Fruit fly (Drosophila melanogaster) whole organism, embryonic: ENCODE measurements around the gene ClpX.

Experiments
- CG10654 ChIP-seq: fragments of 200-800 bp; sonication (Bioruptor generic); optimal IDR thresholded peaks from 2 replicates; lab custom pipeline; 2016; ENCODE audit warnings: missing biosample characterization, missing genetic modification characterization
- CG11093 ChIP-seq: fragments of 200-800 bp; sonication (Bioruptor generic); IDR thresholded peaks from 3 replicates; pipeline ENCODE4 v1.3.6; 2022; ENCODE audit warnings: missing biosample characterization, missing genetic modification characterization
- CG11504 ChIP-seq: fragments of 200-800 bp; sonication (Bioruptor generic); optimal IDR thresholded peaks from 3 replicates; lab custom pipeline; 2019; ENCODE audit warnings: missing biosample characterization, mild to moderate bottlenecking, missing genetic modification characterization, moderate library complexity
- CG11696 ChIP-seq: fragments of 200-800 bp; sonication (Bioruptor generic); IDR thresholded peaks from 2 replicates; pipeline ENCODE4 v1.3.6; 2022; ENCODE audit warnings: missing biosample characterization, missing genetic modification characterization
- CG1233 ChIP-seq: fragments of 200-800 bp; sonication (Bioruptor generic); optimal IDR thresholded peaks from 4 replicates; lab custom pipeline; 2018; ENCODE audit warnings: missing biosample characterization, mild to moderate bottlenecking, missing genetic modification characterization
- CG12659 ChIP-seq: fragments of 200-800 bp; sonication (Bioruptor generic); optimal IDR thresholded peaks from 3 replicates; lab custom pipeline; 2017; ENCODE audit warnings: mild to moderate bottlenecking, missing biosample characterization, missing genetic modification reagents, missing genetic modification characterization
- CG12744 ChIP-seq: fragments of 200-800 bp; sonication (Bioruptor generic); optimal IDR thresholded peaks from 2 replicates; lab custom pipeline; 2016; ENCODE audit warnings: missing biosample characterization, missing genetic modification characterization
- CG12942 ChIP-seq: fragments of 200-800 bp; sonication (Bioruptor generic); optimal IDR thresholded peaks from 3 replicates; lab custom pipeline; 2016; ENCODE audit warnings: missing biosample characterization, missing genetic modification characterization
- CG13287 ChIP-seq: fragments of 200-800 bp; sonication (Bioruptor generic); IDR thresholded peaks from 2 replicates; pipeline ENCODE4 v1.3.6; 2022; ENCODE audit warnings: missing biosample characterization, missing genetic modification characterization; ENCODE audit not compliant: partially characterized antibody
- CG14860 ChIP-seq: fragments of 200-800 bp; sonication (Bioruptor generic); IDR thresholded peaks from 3 replicates; pipeline ENCODE4 v1.3.6; 2022; ENCODE audit warnings: missing biosample characterization, missing genetic modification characterization; ENCODE audit not compliant: partially characterized antibody
- CG15011 ChIP-seq: fragments of 200-800 bp; sonication (Bioruptor generic); optimal IDR thresholded peaks from 3 replicates; lab custom pipeline; 2018; ENCODE audit warnings: missing biosample characterization, mild to moderate bottlenecking, missing genetic modification characterization
- CG15269 ChIP-seq: fragments of 200-800 bp; sonication (Bioruptor generic); optimal IDR thresholded peaks from 2 replicates; lab custom pipeline; 2018; ENCODE audit warnings: missing biosample characterization, mild to moderate bottlenecking, missing genetic modification characterization, moderate library complexity
- CG1529 ChIP-seq: fragments of 200-800 bp; sonication (Bioruptor generic); optimal IDR thresholded peaks from 3 replicates; lab custom pipeline; 2018; ENCODE audit warnings: missing biosample characterization, missing genetic modification characterization
- CG15479 ChIP-seq: fragments of 200-800 bp; sonication (Bioruptor generic); optimal IDR thresholded peaks from 3 replicates; lab custom pipeline; 2019; ENCODE audit warnings: missing biosample characterization, mild to moderate bottlenecking, missing genetic modification characterization, moderate library complexity
- CG15514 ChIP-seq: fragments of 200-800 bp; sonication (Bioruptor generic); optimal IDR thresholded peaks from 3 replicates; lab custom pipeline; 2017; ENCODE audit warnings: missing biosample characterization, missing genetic modification characterization, mild to moderate bottlenecking, moderate library complexity, missing genetic modification reagents
- CG2129 ChIP-seq: fragments of 200-800 bp; sonication (Bioruptor generic); IDR thresholded peaks from 2 replicates; pipeline ENCODE4 v1.3.6; 2022; ENCODE audit warnings: missing biosample characterization, missing genetic modification characterization; ENCODE audit not compliant: partially characterized antibody
- CG2202 ChIP-seq: fragments of 200-800 bp; sonication (Bioruptor generic); optimal IDR thresholded peaks from 2 replicates; lab custom pipeline; 2018; ENCODE audit warnings: missing biosample characterization, mild to moderate bottlenecking, missing genetic modification characterization
- CG4328 ChIP-seq: fragments of 200-800 bp; sonication (Bioruptor generic); optimal IDR thresholded peaks from 3 replicates; lab custom pipeline; 2017; ENCODE audit warnings: missing biosample characterization, missing genetic modification reagents, missing genetic modification characterization
- CG4707 ChIP-seq: fragments of 200-800 bp; sonication (Bioruptor generic); optimal IDR thresholded peaks from 2 replicates; lab custom pipeline; 2018; ENCODE audit warnings: missing biosample characterization, mild to moderate bottlenecking, missing genetic modification characterization, moderate library complexity
- CG4730 ChIP-seq: fragments of 200-800 bp; sonication (Bioruptor generic); IDR thresholded peaks from 2 replicates; pipeline ENCODE4 v1.3.6; 2022; ENCODE audit warnings: missing biosample characterization, missing genetic modification characterization
- CG6175 ChIP-seq: fragments of 200-800 bp; sonication (Bioruptor generic); IDR thresholded peaks from 3 replicates; pipeline ENCODE4 v1.3.6; 2022; ENCODE audit warnings: missing biosample characterization, missing genetic modification characterization
- CG6854 ChIP-seq: fragments of 200-800 bp; sonication (Bioruptor generic); optimal IDR thresholded peaks from 3 replicates; lab custom pipeline; 2017; ENCODE audit warnings: missing biosample characterization, mild to moderate bottlenecking, missing genetic modification characterization
- Dip3 ChIP-seq: fragments of 200-800 bp; sonication (Bioruptor generic); optimal IDR thresholded peaks from 3 replicates; lab custom pipeline; 2016; ENCODE audit warnings: missing biosample characterization, missing genetic modification characterization
- Fer2 ChIP-seq: fragments of 200-800 bp; sonication (Bioruptor generic); optimal IDR thresholded peaks from 2 replicates; lab custom pipeline; 2018; ENCODE audit warnings: missing biosample characterization, mild to moderate bottlenecking, missing genetic modification characterization, moderate library complexity
- H15 ChIP-seq: fragments of 200-800 bp; sonication (Bioruptor generic); IDR thresholded peaks from 3 replicates; pipeline ENCODE4 v1.3.6; 2022; ENCODE audit warnings: missing biosample characterization, missing genetic modification characterization
- HLH4C ChIP-seq: fragments of 200-800 bp; sonication (Bioruptor generic); IDR thresholded peaks from 3 replicates; pipeline ENCODE4 v1.3.6; 2022; ENCODE audit warnings: missing biosample characterization, missing genetic modification characterization; ENCODE audit not compliant: partially characterized antibody
- Hand ChIP-seq: fragments of 200-800 bp; sonication (Bioruptor generic); optimal IDR thresholded peaks from 2 replicates; lab custom pipeline; 2017; ENCODE audit warnings: mild to moderate bottlenecking, missing biosample characterization, missing genetic modification reagents, missing genetic modification characterization
- Lim3 ChIP-seq: fragments of 200-800 bp; sonication (Bioruptor generic); IDR thresholded peaks from 2 replicates; pipeline ENCODE4 v1.3.6; 2022; ENCODE audit warnings: missing biosample characterization, missing genetic modification characterization
- MESR4 ChIP-seq: fragments of 200-800 bp; sonication (Bioruptor generic); optimal IDR thresholded peaks from 2 replicates; lab custom pipeline; 2018; ENCODE audit warnings: missing biosample characterization, mild to moderate bottlenecking, missing genetic modification characterization, moderate library complexity
- Sox100B ChIP-seq: fragments of 200-800 bp; sonication (Bioruptor generic); optimal IDR thresholded peaks from 3 replicates; lab custom pipeline; 2018; ENCODE audit warnings: missing biosample characterization, mild to moderate bottlenecking, missing genetic modification characterization
- Trl ChIP-seq, 3 experiments: fragments of >200 bp in 2 of 3; fragments of 200-800 bp in 1 of 3; sonication (Bioruptor generic) in 1 of 3; optimal IDR thresholded peaks; 2 replicates in 1 of 3; 3 replicates in 2 of 3; lab custom pipeline; 2016 to 2017; ENCODE audit warnings: missing biosample characterization in 1 of 3, missing genetic modification characterization in 1 of 3
- Vsx1 ChIP-seq: fragments of 200-800 bp; sonication (Bioruptor generic); optimal IDR thresholded peaks from 2 replicates; lab custom pipeline; 2017; ENCODE audit warnings: missing biosample characterization, mild to moderate bottlenecking, missing genetic modification characterization, missing genetic modification reagents
- ase ChIP-seq: fragments of 200-800 bp; sonication (Bioruptor generic); IDR thresholded peaks from 3 replicates; pipeline ENCODE4 v1.3.6; 2022; ENCODE audit warnings: missing biosample characterization, missing genetic modification characterization
- cato ChIP-seq: fragments of 200-800 bp; sonication (Bioruptor generic); optimal IDR thresholded peaks from 2 replicates; lab custom pipeline; 2016; ENCODE audit warnings: missing biosample characterization, missing genetic modification characterization, borderline replicate concordance
- ci ChIP-seq: fragments of 200-800 bp; sonication (Bioruptor generic); IDR thresholded peaks from 3 replicates; pipeline ENCODE4 v1.3.6; 2022; ENCODE audit warnings: missing biosample characterization, missing genetic modification characterization
- dan ChIP-seq: fragments of 200-800 bp; sonication (Bioruptor generic); IDR thresholded peaks from 2 replicates; pipeline ENCODE4 v1.3.6; 2022; ENCODE audit warnings: missing biosample characterization, missing genetic modification characterization
- ham ChIP-seq: fragments of 200-800 bp; sonication (Bioruptor generic); IDR thresholded peaks from 2 replicates; pipeline ENCODE4 v1.3.6; 2022; ENCODE audit warnings: missing biosample characterization, missing genetic modification characterization
- maf-S ChIP-seq: fragments of 200-800 bp; sonication (Bioruptor generic); optimal IDR thresholded peaks from 2 replicates; lab custom pipeline; 2016; ENCODE audit warnings: missing biosample characterization, missing genetic modification characterization
- nerfin-2 ChIP-seq: fragments of 200-800 bp; sonication (Bioruptor generic); IDR thresholded peaks from 2 replicates; pipeline ENCODE4 v1.3.6; 2022; ENCODE audit warnings: missing biosample characterization, missing genetic modification characterization; ENCODE audit not compliant: partially characterized antibody
- pnt ChIP-seq: fragments of 200-800 bp; sonication (Bioruptor generic); optimal IDR thresholded peaks from 3 replicates; lab custom pipeline; 2016; ENCODE audit warnings: missing biosample characterization, missing genetic modification characterization
- row ChIP-seq: fragments of 200-800 bp; sonication (Bioruptor generic); IDR thresholded peaks from 3 replicates; pipeline ENCODE4 v1.3.6; 2022; ENCODE audit warnings: missing biosample characterization, missing genetic modification characterization
- slp2 ChIP-seq: fragments of 200-800 bp; sonication (Bioruptor generic); optimal IDR thresholded peaks from 2 replicates; lab custom pipeline; 2016; ENCODE audit warnings: missing biosample characterization, missing genetic modification characterization
- stc ChIP-seq: fragments of 200-800 bp; sonication (Bioruptor generic); IDR thresholded peaks from 2 replicates; pipeline ENCODE4 v1.3.6; 2022; ENCODE audit warnings: missing biosample characterization, missing genetic modification characterization
- tap ChIP-seq: fragments of 200-800 bp; optimal IDR thresholded peaks from 3 replicates; lab custom pipeline; 2019; ENCODE audit warnings: missing biosample characterization, mild to moderate bottlenecking, missing genetic modification characterization, moderate library complexity
- tna ChIP-seq: fragments of 200-800 bp; sonication (Bioruptor generic); IDR thresholded peaks from 2 replicates; pipeline ENCODE4 v1.3.6; 2022; ENCODE audit warnings: missing biosample characterization, missing genetic modification characterization; ENCODE audit not compliant: partially characterized antibody
- toy ChIP-seq: fragments of 200-800 bp; sonication (Bioruptor generic); IDR thresholded peaks from 2 replicates; pipeline ENCODE4 v1.3.6; 2022; ENCODE audit warnings: missing biosample characterization, missing genetic modification characterization
- trh ChIP-seq: fragments of 200-800 bp; sonication (Bioruptor generic); optimal IDR thresholded peaks from 2 replicates; lab custom pipeline; 2016; ENCODE audit warnings: missing biosample characterization, missing genetic modification characterization
- twi ChIP-seq: fragments of 200-800 bp; optimal IDR thresholded peaks from 2 replicates; lab custom pipeline; 2019; ENCODE audit warnings: missing biosample characterization, mild to moderate bottlenecking, missing genetic modification characterization, moderate library complexity
- tx ChIP-seq: fragments of 200-800 bp; sonication (Bioruptor generic); optimal IDR thresholded peaks from 2 replicates; lab custom pipeline; 2016; ENCODE audit warnings: missing biosample characterization, missing genetic modification characterization
- wor ChIP-seq: fragments of 200-800 bp; sonication (Bioruptor generic); IDR thresholded peaks from 2 replicates; pipeline ENCODE4 v1.3.6; 2022; ENCODE audit warnings: missing biosample characterization, missing genetic modification characterization

ClpX gene

dm6 chr3R:19890340-19890998 lies 13.0 kb downstream of the ClpX start, which contains the start of gene CG4733 (continued):
- no peak for TF ChIP-seq dan (GFP tag; lab: Robert Waterston, UW)
- TF ChIP-seq cato = no peak
- no peak for TF ChIP-seq CG11696 (GFP tag; lab: Robert Waterston, UW)
- TF ChIP-seq CG12942 = no peak
- peak in 1 of 2 experiments; percentile 49 for TF ChIP-seq Trl (optimal IDR thresholded peaks at IDR 0.05; lab: Kevin White, UChicago)
- TF ChIP-seq Trl (GFP tag; optimal IDR thresholded peaks at IDR 0.05; lab: Kevin White, UChicago) = no peak
- TF ChIP-seq CG11093 = no peak
- no peak for TF ChIP-seq CG1233 (GFP tag; lab: Kevin White, UChicago)
- no peak for TF ChIP-seq Dip3 (GFP tag; lab: Kevin White, UChicago)
- no peak for TF ChIP-seq toy (GFP tag; lab: Robert Waterston, UW)
- no peak for TF ChIP-seq ase
- peak; percentile 14 for TF ChIP-seq CG15269 (tag; lab: Kevin White, UChicago)
- no peak for TF ChIP-seq CG4328
- no peak for TF ChIP-seq CG4707 (GFP tag; lab: Kevin White, UChicago)
- TF ChIP-seq CG12744 = no peak
- TF ChIP-seq CG11504 (tag; lab: Kevin White, UChicago) = peak; percentile 24
- no peak for TF ChIP-seq ci
- no peak for TF ChIP-seq CG10654 (GFP tag; lab: Kevin White, UChicago)
- no peak for TF ChIP-seq H15
- no peak for TF ChIP-seq trh (GFP tag; lab: Kevin White, UChicago)
- TF ChIP-seq Sox100B (GFP tag; lab: Kevin White, UChicago) = peak; percentile 38
- peak; percentile 2 for TF ChIP-seq twi (tag; lab: Kevin White, UChicago)
- TF ChIP-seq Lim3 (GFP tag; lab: Robert Waterston, UW) = no peak
- TF ChIP-seq CG12659 (GFP tag; lab: Kevin White, UChicago) = peak; percentile 31
- TF ChIP-seq CG4730 (GFP tag; lab: Robert Waterston, UW) = no peak
- TF ChIP-seq CG6175 (GFP tag; lab: Robert Waterston, UW) = peak; percentile 41; the same call in 1 of the 3 replicates
- no peak for TF ChIP-seq HLH4C (GFP tag; lab: Robert Waterston, UW)
- no peak for TF ChIP-seq tna (GFP tag; lab: Robert Waterston, UW)
- TF ChIP-seq tx (GFP tag; lab: Kevin White, UChicago) = no peak
- TF ChIP-seq CG2202 (tag; lab: Kevin White, UChicago) = no peak
- TF ChIP-seq Fer2 (tag; lab: Kevin White, UChicago) = no peak
- peak; percentile 91 for TF ChIP-seq row (GFP tag; lab: Robert Waterston, UW)
- peak; percentile 30 for TF ChIP-seq CG13287
- no peak for TF ChIP-seq CG15514
- no peak for TF ChIP-seq CG6854 (GFP tag; lab: Kevin White, UChicago)
- TF ChIP-seq CG2129 (GFP tag; lab: Robert Waterston, UW) = no peak
- TF ChIP-seq stc (GFP tag; lab: Robert Waterston, UW) = no peak
- no peak for TF ChIP-seq slp2 (GFP tag; lab: Kevin White, UChicago)
- no peak for TF ChIP-seq CG14860 (GFP tag; lab: Robert Waterston, UW)
- no peak for TF ChIP-seq Vsx1 (GFP tag; lab: Kevin White, UChicago)
- TF ChIP-seq CG15479 (GFP tag; lab: Kevin White, UChicago) = no peak
- TF ChIP-seq pnt (GFP tag; lab: Kevin White, UChicago) = no peak
- TF ChIP-seq nerfin-2 (GFP tag; lab: Robert Waterston, UW) = no peak
- no peak for TF ChIP-seq CG15011 (GFP tag; lab: Kevin White, UChicago)
- TF ChIP-seq CG1529 (GFP tag; lab: Kevin White, UChicago) = no peak
- TF ChIP-seq ham (GFP tag; lab: Robert Waterston, UW) = no peak
- TF ChIP-seq wor (GFP tag; lab: Robert Waterston, UW) = no peak
- no peak for TF ChIP-seq Hand (GFP tag; lab: Kevin White, UChicago)
- no peak for TF ChIP-seq tap (tag; lab: Kevin White, UChicago)
- no peak for TF ChIP-seq MESR4 (GFP tag; lab: Kevin White, UChicago)
- no peak for TF ChIP-seq maf-S (GFP tag; lab: Kevin White, UChicago)
